ENCODE assay signal across 2 worm cellular contexts in genomic region chrIV:9899227-9899626, ce11.
TF ChIP-seq lines count a peak whose summit lies in the region.

No protein-coding gene starts in this region.

TF ChIP-seq in whole organism, L1 larva, 84 proteins besides CTCF, POLR2A, EP300 and RAD21 (continued from another document):
- TF ChIP-seq snu-23 (GFP tag; optimal IDR thresholded peaks at IDR 0.05; lab: Kevin White, UChicago) (no peak), nhr-11 (tag; optimal IDR thresholded peaks at IDR 0.05; lab: Kevin White, UChicago) (no peak), ceh-90 (tag; optimal IDR thresholded peaks at IDR 0.05; lab: Kevin White, UChicago) (no peak), ceh-63 (GFP tag; optimal IDR thresholded peaks at IDR 0.05; lab: Kevin White, UChicago) (no peak), efl-3 (GFP tag; optimal IDR thresholded peaks at IDR 0.05; lab: Kevin White, UChicago) (no peak), ztf-4 (tag; optimal IDR thresholded peaks at IDR 0.05; lab: Kevin White, UChicago) (no peak), sptf-1 (tag; optimal IDR thresholded peaks at IDR 0.05; lab: Kevin White, UChicago) (no peak), hlh-4 (tag; optimal IDR thresholded peaks at IDR 0.05; lab: Kevin White, UChicago) (no peak), efl-1 (optimal IDR thresholded peaks at IDR 0.05; lab: Kevin White, UChicago) (peak; percentile 34 to 45), efl-1 (GFP tag; optimal IDR thresholded peaks at IDR 0.05 in 1 of 2; lab: Kevin White, UChicago) (peak; percentile 37 to 93), egl-27 (tag; optimal IDR thresholded peaks at IDR 0.05; lab: Kevin White, UChicago) (no peak), nhr-47 (tag; optimal IDR thresholded peaks at IDR 0.05; lab: Kevin White, UChicago) (no peak), elt-3 (tag; optimal IDR thresholded peaks at IDR 0.05; lab: Kevin White, UChicago) (no peak), lin-35 (GFP tag; optimal IDR thresholded peaks at IDR 0.05; lab: Kevin White, UChicago) (peak; percentile 10 to 66), vab-15 (tag; optimal IDR thresholded peaks at IDR 0.05; lab: Kevin White, UChicago) (no peak), mep-1 (tag; optimal IDR thresholded peaks at IDR 0.05; lab: Kevin White, UChicago) (peak; percentile 19), nhr-12 (tag; optimal IDR thresholded peaks at IDR 0.05; lab: Kevin White, UChicago) (no peak), pax-3 (tag; optimal IDR thresholded peaks at IDR 0.05; lab: Kevin White, UChicago) (no peak), ama-1 (optimal IDR thresholded peaks at IDR 0.05; lab: Kevin White, UChicago) (no peak), lin-14 (GFP tag; optimal IDR thresholded peaks at IDR 0.05; lab: Kevin White, UChicago) (peak; percentile 62), fkh-4 (tag; optimal IDR thresholded peaks at IDR 0.05; lab: Kevin White, UChicago; ENCODE audit: borderline replicate concordance) (no peak), lin-15B (tag; optimal IDR thresholded peaks at IDR 0.05; lab: Kevin White, UChicago) (no peak), fkh-10 (GFP tag; optimal IDR thresholded peaks at IDR 0.05; lab: Kevin White, UChicago) (peak; percentile 14), unc-86 (tag; optimal IDR thresholded peaks at IDR 0.05; lab: Kevin White, UChicago) (no peak), blmp-1 (tag; optimal IDR thresholded peaks at IDR 0.05; lab: Kevin White, UChicago) (no peak), zip-4 (GFP tag; optimal IDR thresholded peaks at IDR 0.05; lab: Kevin White, UChicago) (no peak), unc-30 (tag; optimal IDR thresholded peaks at IDR 0.05; lab: Kevin White, UChicago) (no peak), aha-1 (tag; optimal IDR thresholded peaks at IDR 0.05; lab: Kevin White, UChicago) (no peak), sox-4 (tag; optimal IDR thresholded peaks at IDR 0.05; lab: Kevin White, UChicago) (no peak), mef-2 (tag; optimal IDR thresholded peaks at IDR 0.05; lab: Kevin White, UChicago) (no peak), xbp-1 (tag; optimal IDR thresholded peaks at IDR 0.05; lab: Kevin White, UChicago) (no peak), dsc-1 (tag; optimal IDR thresholded peaks at IDR 0.05; lab: Kevin White, UChicago) (no peak), pqm-1 (tag; optimal IDR thresholded peaks at IDR 0.05; lab: Kevin White, UChicago) (no peak), nhr-71 (tag; optimal IDR thresholded peaks at IDR 0.05; lab: Kevin White, UChicago) (no peak), nhr-84 (tag; optimal IDR thresholded peaks at IDR 0.05; lab: Kevin White, UChicago) (no peak), lsy-2 (tag; optimal IDR thresholded peaks at IDR 0.05; lab: Kevin White, UChicago) (no peak), ets-5 (GFP tag; IDR thresholded peaks at IDR 0.05; lab: Robert Waterston, UW) (no peak), nhr-90 (tag; optimal IDR thresholded peaks at IDR 0.05; lab: Kevin White, UChicago; ENCODE audit: poor library complexity) (no peak), lin-39 (tag; optimal IDR thresholded peaks at IDR 0.05; lab: Kevin White, UChicago) (no peak), ztf-11 (tag; optimal IDR thresholded peaks at IDR 0.05; lab: Kevin White, UChicago) (no peak)

TF ChIP-seq in whole organism, L4 larva, 104 proteins besides CTCF, POLR2A, EP300 and RAD21 (continued from another document):
- TF ChIP-seq mdt-29 (GFP tag; IDR thresholded peaks at IDR 0.05; lab: Robert Waterston, UW) (no peak), dmd-6 (GFP tag; IDR thresholded peaks at IDR 0.05; lab: Robert Waterston, UW) (0 out of 2 replicates have a peak, but pooled peaks have one; percentile 5), fkh-10 (GFP tag; optimal IDR thresholded peaks at IDR 0.05; lab: Kevin White, UChicago) (peak; percentile 25), F37D6.2 (tag; optimal IDR thresholded peaks at IDR 0.05; lab: Kevin White, UChicago) (no peak), lin-1 (GFP tag; IDR thresholded peaks at IDR 0.05; lab: Robert Waterston, UW) (no peak), aly-2 (tag; optimal IDR thresholded peaks at IDR 0.05; lab: Kevin White, UChicago) (no peak)
